Fruit fly (Drosophila melanogaster) whole organism: ENCODE measurements around the gene CG14568.

ENCODE experiments used
- psq ChIP-seq: fragments of >200 bp; optimal IDR thresholded peaks from 2 replicates; lab custom pipeline; 2017
- usp ChIP-seq: fragments of >200 bp; optimal IDR thresholded peaks from 2 replicates; lab custom pipeline; 2017; ENCODE audit warnings: missing biosample characterization, missing genetic modification characterization, mixed read lengths

DNA sequence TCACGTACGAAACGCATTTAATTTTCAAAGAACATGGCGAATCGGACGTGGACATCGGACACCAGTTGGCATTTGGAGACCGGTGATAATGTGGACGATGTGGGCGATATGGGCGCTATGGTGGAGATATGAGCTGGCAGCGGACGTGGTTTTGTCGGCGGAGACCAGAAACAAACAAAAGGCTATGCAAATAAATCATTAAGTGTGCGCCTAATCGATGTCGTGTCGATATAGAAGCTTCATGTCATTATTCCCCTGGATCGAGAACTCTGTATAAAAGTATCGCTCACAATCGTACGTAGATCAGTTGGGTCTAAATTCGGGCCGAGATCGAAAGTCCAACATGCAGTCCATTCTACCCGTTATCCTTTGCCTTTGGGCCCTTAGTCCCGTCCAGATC is 7.9 kb upstream of the CG14568 start, which contains the start of gene CG14572:
- TF ChIP-seq usp (GFP tag; lab: Kevin White, UChicago): no peak
- no peak for TF ChIP-seq psq
